Worm (Caenorhabditis elegans): ENCODE measurements around the gene C24H11.5.
A peak's percentile ranks its signal among the peaks of the same experiment; 100 is the strongest.

The C24H11.5 gene

DNA sequence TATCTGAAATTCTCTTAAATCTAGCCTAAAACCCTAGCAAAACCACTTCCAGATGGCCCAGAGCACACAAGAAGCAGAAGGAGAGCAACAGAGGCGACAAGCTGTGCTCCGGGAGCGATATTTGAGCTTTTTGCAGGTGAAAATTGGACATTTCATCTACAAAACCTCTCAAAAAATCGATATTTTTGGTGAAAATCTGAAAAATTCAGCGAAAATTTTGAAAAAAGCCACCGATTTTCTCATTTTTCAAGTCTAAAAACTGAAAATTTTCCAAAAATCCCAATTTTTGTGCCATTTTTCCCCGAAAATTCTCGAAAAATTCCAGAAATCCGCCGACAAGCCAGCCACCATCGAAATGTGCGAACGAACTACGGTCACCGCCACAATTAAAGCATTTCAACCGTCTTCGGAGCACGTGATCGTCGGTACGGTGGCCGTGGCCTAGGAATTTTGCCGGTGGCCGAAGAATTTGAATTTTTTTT is at the start of gene C24H11.5:
Gene C24H11.5 (plus strand): TSS at position 51 of the 482 bp plus-strand sequence.
- TF ChIP-seq hmg-11 (tag; optimal IDR thresholded peaks at IDR 0.05) (no peak), lin-15B (tag; optimal IDR thresholded peaks at IDR 0.05) (no peak), nhr-77 (tag; optimal IDR thresholded peaks at IDR 0.05) (no peak)

DNA sequence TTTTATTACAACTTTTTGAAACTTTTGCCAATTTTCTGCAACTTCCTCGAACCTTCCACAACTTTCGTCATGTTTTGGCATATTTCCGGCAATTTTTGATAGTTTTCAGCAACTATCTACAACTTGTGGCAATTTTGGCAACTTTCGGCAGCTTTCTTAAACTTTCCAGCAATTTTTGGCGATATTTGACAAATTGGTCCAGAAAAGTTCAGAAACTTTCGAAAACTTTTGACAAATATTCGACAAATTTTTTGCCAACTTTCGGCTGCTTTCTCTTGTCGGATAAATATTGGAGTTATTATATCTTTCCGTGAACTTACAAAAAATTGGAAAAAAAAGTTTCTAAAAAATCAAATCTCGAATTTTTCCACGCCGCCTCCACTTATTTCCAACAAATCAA is 49.7 kb upstream of the C24H11.5 start, which contains the start of gene Y41C4A.18:
Gene Y41C4A.18 (plus strand): TSS at position 301 of the 400 bp plus-strand sequence.
- TF ChIP-seq ama-1 (optimal IDR thresholded peaks at IDR 0.05) (no peak), elt-3 (tag; optimal IDR thresholded peaks at IDR 0.05) (no peak), nhr-23 (tag; optimal IDR thresholded peaks at IDR 0.05) (no peak), sea-2 (GFP tag; optimal IDR thresholded peaks at IDR 0.05) (no peak), nfya-1 (tag; optimal IDR thresholded peaks at IDR 0.05; ENCODE audit: insufficient read depth) (no peak), ztf-11 (tag; optimal IDR thresholded peaks at IDR 0.05) (no peak), jun-1 (tag; optimal IDR thresholded peaks at IDR 0.05) (no peak), ZK546.5 (tag; optimal IDR thresholded peaks at IDR 0.05) (no peak), nhr-76 (tag; optimal IDR thresholded peaks at IDR 0.05) (no peak), ceh-16 (tag; optimal IDR thresholded peaks at IDR 0.05) (no peak), tbx-2 (tag; optimal IDR thresholded peaks at IDR 0.05) (no peak), ztf-4 (tag; optimal IDR thresholded peaks at IDR 0.05) (no peak), nhr-28 (tag; optimal IDR thresholded peaks at IDR 0.05) (no peak), lin-39 (tag; optimal IDR thresholded peaks at IDR 0.05) (no peak), unc-39 (tag; optimal IDR thresholded peaks at IDR 0.05) (no peak), ceh-82 (tag; optimal IDR thresholded peaks at IDR 0.05) (no peak), lin-15B (tag; optimal IDR thresholded peaks at IDR 0.05) (no peak), daf-12 (tag; optimal IDR thresholded peaks at IDR 0.05) (no peak), hmg-11 (tag; optimal IDR thresholded peaks at IDR 0.05) (no peak)

DNA sequence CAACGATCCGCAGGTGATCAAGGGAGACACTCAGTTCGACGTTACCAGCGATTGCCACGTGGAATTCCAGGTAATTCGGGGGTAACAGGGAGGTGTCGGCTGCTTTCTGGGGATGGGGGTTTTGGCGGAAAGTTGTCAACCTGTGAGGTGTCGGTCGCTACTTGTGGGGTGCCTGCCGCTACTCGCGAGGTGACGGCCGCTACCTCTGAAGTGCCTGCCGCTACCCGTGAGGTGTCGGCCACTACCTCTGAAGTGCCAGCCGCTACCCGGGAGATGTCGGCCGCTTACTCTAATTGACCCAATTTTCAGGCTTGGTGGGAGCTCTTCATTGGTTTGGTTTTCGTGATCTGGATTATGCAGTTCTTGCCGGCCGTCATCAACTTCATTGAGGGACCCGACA is 49.2 kb upstream of the C24H11.5 start:
- TF ChIP-seq nhr-28 (tag; optimal IDR thresholded peaks at IDR 0.05) (no peak), ztf-4 (tag; optimal IDR thresholded peaks at IDR 0.05) (no peak), elt-1 (tag; optimal IDR thresholded peaks at IDR 0.05) (no peak), elt-3 (tag; optimal IDR thresholded peaks at IDR 0.05) (no peak), mml-1 (tag; optimal IDR thresholded peaks at IDR 0.05) (no peak)

DNA sequence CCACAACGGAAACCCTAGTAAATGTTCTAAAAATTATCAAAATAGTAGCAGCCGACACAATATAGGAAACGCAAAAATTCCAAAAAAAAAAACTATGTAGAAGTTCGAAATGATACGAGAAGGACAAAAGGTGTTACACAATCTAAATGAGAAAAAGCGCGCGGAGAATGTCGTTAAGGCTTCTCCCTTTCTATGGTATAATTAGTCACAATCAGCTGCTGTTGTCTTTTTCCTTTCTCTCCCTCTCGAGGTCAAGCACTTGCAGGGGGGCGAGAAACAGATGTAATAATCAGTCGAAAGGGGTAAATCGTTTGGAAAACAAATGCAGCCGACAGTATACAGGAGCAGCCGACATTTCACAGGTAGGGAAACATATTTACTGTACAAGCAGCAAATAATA is 48.5 kb upstream of the C24H11.5 start:
- TF ChIP-seq tbx-2 (tag; optimal IDR thresholded peaks at IDR 0.05) (no peak), ceh-28 (tag; optimal IDR thresholded peaks at IDR 0.05) (no peak), elt-2 (tag; optimal IDR thresholded peaks at IDR 0.05) (no peak), nhr-77 (tag; optimal IDR thresholded peaks at IDR 0.05) (no peak), fos-1 (tag; optimal IDR thresholded peaks at IDR 0.05) (no peak), nhr-11 (tag; optimal IDR thresholded peaks at IDR 0.05) (no peak), jun-1 (tag; optimal IDR thresholded peaks at IDR 0.05) (no peak), pha-4 (tag; optimal IDR thresholded peaks at IDR 0.05) (no peak)

DNA sequence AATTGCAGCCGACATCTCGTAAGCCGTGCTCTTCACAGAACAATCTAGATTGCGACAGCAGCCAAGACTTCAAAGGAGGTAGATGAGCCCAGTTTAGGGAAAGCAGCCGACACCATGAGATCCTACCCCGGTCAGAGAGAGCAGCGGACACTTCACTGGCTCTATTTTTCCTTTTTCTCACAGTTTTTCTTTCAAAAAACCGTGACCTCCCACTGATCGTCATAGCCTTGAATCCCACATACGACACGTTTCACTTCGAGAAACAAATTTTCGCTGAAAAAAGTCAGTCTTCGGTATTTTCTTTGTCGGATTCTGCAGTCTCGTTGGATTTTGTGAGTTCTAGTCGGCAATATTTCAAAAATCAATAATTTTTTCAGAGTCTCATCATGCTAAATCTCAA is 48.0 kb upstream of the C24H11.5 start, which contains the start of gene Y41C4A.21:
Gene Y41C4A.21 (plus strand): TSS at position 301 of the 400 bp plus-strand sequence.
- TF ChIP-seq lin-39 (tag; optimal IDR thresholded peaks at IDR 0.05) (no peak), lsy-12 (tag; optimal IDR thresholded peaks at IDR 0.05) (no peak), sea-2 (GFP tag; optimal IDR thresholded peaks at IDR 0.05) (no peak), ama-1 (optimal IDR thresholded peaks at IDR 0.05) (no peak), ztf-11 (tag; optimal IDR thresholded peaks at IDR 0.05) (no peak), nfya-1 (tag; optimal IDR thresholded peaks at IDR 0.05; ENCODE audit: insufficient read depth) (no peak), fkh-10 (GFP tag; optimal IDR thresholded peaks at IDR 0.05) (no peak)

DNA sequence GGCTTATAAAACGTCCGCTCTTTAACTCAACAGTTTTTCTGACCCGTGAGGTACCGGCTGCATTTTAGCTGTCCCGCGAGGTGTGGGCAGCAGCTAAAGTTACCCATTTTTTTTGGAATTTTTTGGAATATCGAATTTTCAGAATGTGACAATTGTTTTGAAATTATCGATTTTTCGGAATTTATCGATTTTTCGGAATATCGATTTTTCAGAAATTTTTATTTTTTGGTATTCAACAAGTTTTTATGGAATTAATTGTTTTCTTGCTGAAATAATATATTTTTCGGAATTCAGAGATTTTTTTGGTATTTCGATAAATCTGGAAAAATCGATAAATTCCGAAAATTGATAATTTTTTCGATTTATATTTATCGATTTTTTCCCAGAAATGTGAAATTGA is 47.1 kb upstream of the C24H11.5 start:
- TF ChIP-seq pha-4 (tag; optimal IDR thresholded peaks at IDR 0.05) (no peak), ceh-28 (tag; optimal IDR thresholded peaks at IDR 0.05) (peak; percentile 97)

DNA sequence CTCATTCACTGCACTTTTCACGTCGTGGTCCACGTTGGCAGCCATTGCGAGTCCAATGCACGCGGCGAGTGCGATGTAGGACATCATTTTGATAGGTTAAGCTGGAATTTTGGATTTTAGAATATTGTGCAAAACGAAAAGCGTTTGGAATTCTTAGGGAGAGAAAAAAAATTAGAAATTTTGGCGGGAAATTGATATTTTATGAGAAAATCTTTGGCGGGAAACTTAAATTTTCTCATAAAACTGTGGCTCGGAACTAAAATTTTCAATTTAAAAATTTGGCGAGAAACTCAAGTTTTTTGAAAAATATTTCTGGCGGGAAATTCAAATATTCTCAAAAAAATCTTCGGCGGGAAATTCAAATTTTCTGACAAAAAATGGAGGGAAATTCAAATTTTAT is 42.5 kb upstream of the C24H11.5 start, which contains the start of gene sup-1:
Gene sup-1 (minus strand): TSS at position 101 of the 400 bp plus-strand sequence.
- TF ChIP-seq lin-15B (tag; optimal IDR thresholded peaks at IDR 0.05) (no peak), elt-2 (tag; optimal IDR thresholded peaks at IDR 0.05) (no peak), unc-62 (GFP tag; optimal IDR thresholded peaks at IDR 0.05) (no peak), ztf-11 (tag; optimal IDR thresholded peaks at IDR 0.05) (no peak), egl-5 (tag; optimal IDR thresholded peaks at IDR 0.05) (no peak), ceh-16 (tag; optimal IDR thresholded peaks at IDR 0.05) (no peak), tbx-2 (tag; optimal IDR thresholded peaks at IDR 0.05) (no peak), pqm-1 (tag; optimal IDR thresholded peaks at IDR 0.05) (no peak), ztf-4 (tag; optimal IDR thresholded peaks at IDR 0.05) (no peak), nfya-1 (tag; optimal IDR thresholded peaks at IDR 0.05; ENCODE audit: insufficient read depth) (no peak), nhr-12 (tag; optimal IDR thresholded peaks at IDR 0.05) (no peak), aly-2 (tag; optimal IDR thresholded peaks at IDR 0.05) (no peak)
